Worm (Caenorhabditis elegans): ENCODE results near the gene eppl-1.

Gene eppl-1

DNA sequence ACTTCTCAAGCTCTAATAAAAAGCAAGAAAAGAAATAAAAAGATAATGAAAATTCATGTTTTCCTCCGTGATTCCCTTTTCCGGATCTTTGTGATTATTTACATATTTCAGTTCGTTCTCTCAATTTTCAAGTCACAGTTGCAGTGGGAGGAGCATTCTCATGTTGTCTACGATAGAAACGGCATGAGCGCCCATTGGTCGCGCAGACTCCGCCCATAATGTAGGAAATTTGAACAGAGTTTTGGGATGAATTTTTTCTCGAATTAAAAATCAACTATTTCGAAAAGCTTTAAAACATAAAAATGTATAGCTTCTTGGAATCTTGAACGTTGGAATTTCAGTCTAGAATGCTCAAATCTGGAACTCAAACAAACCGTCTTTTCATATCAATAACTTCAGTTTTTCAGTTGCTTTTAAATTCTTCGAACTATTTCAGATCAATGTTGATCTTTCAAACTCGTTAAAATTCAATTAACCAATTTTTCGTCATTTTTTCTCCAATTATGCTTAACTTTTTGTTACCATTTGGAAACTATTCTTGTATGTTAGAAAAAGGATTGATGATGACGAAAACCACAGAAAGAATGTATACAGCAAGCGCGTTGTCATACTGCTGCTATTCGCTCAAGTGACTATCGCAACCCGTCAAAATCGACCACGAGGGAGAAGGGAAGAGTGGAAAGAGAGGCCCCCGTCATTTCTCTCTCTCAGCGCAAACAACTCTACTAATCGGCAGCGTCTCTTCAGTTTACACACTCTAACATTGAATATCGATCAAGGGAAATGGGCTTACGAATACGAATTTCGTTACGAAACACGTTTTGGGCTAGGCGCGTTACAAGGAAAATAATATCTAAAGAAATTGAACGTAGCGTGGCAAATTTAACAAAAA, 19.7 kb downstream of the eppl-1 start (continued):
- TF ChIP-seq efl-1 (GFP tag; optimal IDR thresholded peaks at IDR 0.05) (no peak), Y53F4B.3 (GFP tag; IDR thresholded peaks at IDR 0.05) (no peak), egl-18 (GFP tag; IDR thresholded peaks at IDR 0.05) (0 out of 2 replicates have a peak, but pooled peaks have one; percentile 25), F37B4.10 (GFP tag; IDR thresholded peaks at IDR 0.05) (no peak), dpff-1 (tag; optimal IDR thresholded peaks at IDR 0.05) (peak; percentile 34), F10E7.11 (tag; optimal IDR thresholded peaks at IDR 0.05) (no peak), somi-1 (GFP tag; optimal IDR thresholded peaks at IDR 0.05) (no peak), ztf-22 (GFP tag; optimal IDR thresholded peaks at IDR 0.05) (peak; percentile 0), dpl-1 (GFP tag; optimal IDR thresholded peaks at IDR 0.05) (no peak), hlh-12 (tag; optimal IDR thresholded peaks at IDR 0.05) (no peak), bed-2 (GFP tag; IDR thresholded peaks at IDR 0.05) (no peak), K12H6.12 (tag; optimal IDR thresholded peaks at IDR 0.05) (peak; percentile 15), chd-7 (tag; optimal IDR thresholded peaks at IDR 0.05) (peak; percentile 57), cebp-2 (GFP tag; IDR thresholded peaks at IDR 0.05) (peak; percentile 69; the same call in 1 of the 2 replicates), unc-62 (GFP tag; optimal IDR thresholded peaks at IDR 0.05) (peak; percentile 94), mel-28 (tag; optimal IDR thresholded peaks at IDR 0.05; ENCODE audit: borderline replicate concordance) (no peak), lin-54 (GFP tag; optimal IDR thresholded peaks at IDR 0.05) (peak; percentile 68), ceh-58 (GFP tag; IDR thresholded peaks at IDR 0.05) (0 out of 2 replicates have a peak, but pooled peaks have one; percentile 50), zfh-2 (GFP tag; conservative IDR thresholded peaks at IDR 0.05) (no peak), tbp1 (GFP tag; optimal IDR thresholded peaks at IDR 0.05) (peak; percentile 54), rec-8 (tag; optimal IDR thresholded peaks at IDR 0.05) (no peak), attf-6 (GFP tag; IDR thresholded peaks at IDR 0.05) (peak; percentile 46), T07F8.4 (tag; optimal IDR thresholded peaks at IDR 0.05) (no peak), hrde-1 (tag; optimal IDR thresholded peaks at IDR 0.05; ENCODE audit: borderline replicate concordance) (no peak), nfyb-1 (GFP tag; IDR thresholded peaks at IDR 0.05) (peak; percentile 95), lsy-27 (tag; optimal IDR thresholded peaks at IDR 0.05; ENCODE audit: borderline replicate concordance, insufficient read depth) (no peak), sptf-2 (GFP tag; optimal IDR thresholded peaks at IDR 0.05) (no peak), Y53G8AR.9 (GFP tag; conservative IDR thresholded peaks at IDR 0.05) (peak; percentile 69), nfya-2 (GFP tag; IDR thresholded peaks at IDR 0.05) (no peak), Y95B8A.8 (GFP tag; IDR thresholded peaks at IDR 0.05) (peak; percentile 58), madf-6 (GFP tag; IDR thresholded peaks at IDR 0.05) (peak; percentile 56), attf-3 (GFP tag; conservative IDR thresholded peaks at IDR 0.05) (0 out of 2 replicates have a peak, but pooled peaks have one; percentile 10), ekl-4 (GFP tag; IDR thresholded peaks at IDR 0.05) (peak; percentile 43; the same call in 1 of the 2 replicates), B0261.1 (tag; optimal IDR thresholded peaks at IDR 0.05) (no peak)

ce11 chrIV:8428492-8428891, 23.1 kb downstream of the eppl-1 start:
- TF ChIP-seq nfyb-1 (GFP tag; IDR thresholded peaks at IDR 0.05) (peak; percentile 95), egrh-3 (GFP tag; IDR thresholded peaks at IDR 0.05) (peak; percentile 71), aptf-2 (GFP tag; conservative IDR thresholded peaks at IDR 0.05) (no peak), him-1 (tag; optimal IDR thresholded peaks at IDR 0.05) (peak; percentile 94), ceh-40 (GFP tag; IDR thresholded peaks at IDR 0.05) (no peak), F23B12.7 (tag; optimal IDR thresholded peaks at IDR 0.05; ENCODE audit: insufficient read depth) (peak; percentile 63), ceh-58 (GFP tag; IDR thresholded peaks at IDR 0.05) (no peak), madf-6 (GFP tag; IDR thresholded peaks at IDR 0.05) (peak; percentile 91), sptf-2 (GFP tag; optimal IDR thresholded peaks at IDR 0.05) (no peak), ztf-25 (GFP tag; IDR thresholded peaks at IDR 0.05) (peak; percentile 60; the same call in 1 of the 2 replicates), die-1 (tag; optimal IDR thresholded peaks at IDR 0.05) (peak; percentile 56), F37B4.10 (GFP tag; IDR thresholded peaks at IDR 0.05) (0 out of 2 replicates have a peak, but pooled peaks have one; percentile 18), F57C9.4 (tag; optimal IDR thresholded peaks at IDR 0.05) (no peak), chd-7 (tag; optimal IDR thresholded peaks at IDR 0.05) (peak; percentile 73), aptf-3 (GFP tag; IDR thresholded peaks at IDR 0.05) (no peak), lin-40 (tag; optimal IDR thresholded peaks at IDR 0.05) (peak; percentile 85), ztf-22 (GFP tag; optimal IDR thresholded peaks at IDR 0.05) (peak; percentile 60), B0035.1 (tag; optimal IDR thresholded peaks at IDR 0.05) (peak; percentile 34), sdz-38 (tag; optimal IDR thresholded peaks at IDR 0.05) (no peak)

All from whole organism, young adult.